Fruit fly (Drosophila melanogaster) whole organism, embryonic: ENCODE measurements around the gene Cad89D.

ENCODE experiments used
- C15 ChIP-seq: fragments of 200-800 bp; sonication (Bioruptor generic); IDR thresholded peaks from 3 replicates; pipeline ENCODE4 v1.3.6; 2022; ENCODE audit warnings: missing biosample characterization, missing genetic modification characterization
- CG10654 ChIP-seq: fragments of 200-800 bp; sonication (Bioruptor generic); optimal IDR thresholded peaks from 2 replicates; lab custom pipeline; 2016; ENCODE audit warnings: missing biosample characterization, missing genetic modification characterization
- CG11696 ChIP-seq: fragments of 200-800 bp; sonication (Bioruptor generic); IDR thresholded peaks from 2 replicates; pipeline ENCODE4 v1.3.6; 2022; ENCODE audit warnings: missing biosample characterization, missing genetic modification characterization
- CG12744 ChIP-seq: fragments of 200-800 bp; sonication (Bioruptor generic); optimal IDR thresholded peaks from 2 replicates; lab custom pipeline; 2016; ENCODE audit warnings: missing biosample characterization, missing genetic modification characterization
- CG13894 ChIP-seq: fragments of 200-800 bp; sonication (Bioruptor generic); optimal IDR thresholded peaks from 3 replicates; lab custom pipeline; 2018; ENCODE audit warnings: missing biosample characterization, mild to moderate bottlenecking, missing genetic modification characterization, moderate library complexity
- CG14965 ChIP-seq: fragments of 200-800 bp; sonication (Bioruptor generic); optimal IDR thresholded peaks from 2 replicates; lab custom pipeline; 2016; ENCODE audit warnings: missing biosample characterization, missing genetic modification characterization, borderline replicate concordance
- CG15696 ChIP-seq: fragments of 200-800 bp; sonication (Bioruptor generic); optimal IDR thresholded peaks from 2 replicates; lab custom pipeline; 2019; ENCODE audit warnings: missing biosample characterization, mild to moderate bottlenecking, missing genetic modification characterization, moderate library complexity
- CG17328 ChIP-seq: fragments of 200-800 bp; sonication (Bioruptor generic); IDR thresholded peaks from 2 replicates; pipeline ENCODE4 v1.3.6; 2022; ENCODE audit warnings: missing biosample characterization, missing genetic modification characterization
- CG18476 ChIP-seq: fragments of 200-800 bp; sonication (Bioruptor generic); optimal IDR thresholded peaks from 2 replicates; lab custom pipeline; 2016; ENCODE audit warnings: missing biosample characterization, mild to moderate bottlenecking, missing genetic modification characterization
- CG30431 ChIP-seq: fragments of 200-800 bp; sonication (Bioruptor generic); optimal IDR thresholded peaks from 2 replicates; lab custom pipeline; 2017; ENCODE audit warnings: missing biosample characterization, missing genetic modification characterization
- CG31388 ChIP-seq: fragments of 200-800 bp; sonication (Bioruptor generic); optimal IDR thresholded peaks from 2 replicates; lab custom pipeline; 2016; ENCODE audit warnings: missing biosample characterization, missing genetic modification characterization
- CG34224 ChIP-seq: fragments of 200-800 bp; sonication (Bioruptor generic); IDR thresholded peaks from 3 replicates; pipeline ENCODE4 v1.3.6; 2022; ENCODE audit warnings: missing biosample characterization, missing genetic modification characterization; ENCODE audit not compliant: partially characterized antibody
- CG3726 ChIP-seq: fragments of 200-800 bp; sonication (Bioruptor generic); IDR thresholded peaks from 3 replicates; pipeline ENCODE4, ENCODE4 v1.3.6; 2022; ENCODE audit warnings: missing biosample characterization, missing genetic modification characterization
- CG4404 ChIP-seq: fragments of 200-800 bp; sonication (Bioruptor generic); IDR thresholded peaks from 2 replicates; pipeline ENCODE4 v1.3.6; 2022; ENCODE audit warnings: missing biosample characterization, missing genetic modification characterization
- CG5953 ChIP-seq: fragments of 200-800 bp; sonication (Bioruptor generic); IDR thresholded peaks from 2 replicates; pipeline ENCODE4 v1.3.6; 2022; ENCODE audit warnings: missing biosample characterization, missing genetic modification characterization
- CG7963 ChIP-seq: fragments of 200-800 bp; sonication (Bioruptor generic); IDR thresholded peaks from 3 replicates; pipeline ENCODE4 v1.3.6; 2022; ENCODE audit warnings: missing biosample characterization, missing genetic modification characterization; ENCODE audit not compliant: partially characterized antibody
- CG8765 ChIP-seq: fragments of 200-800 bp; sonication (Bioruptor generic); IDR thresholded peaks from 2 replicates; pipeline ENCODE4 v1.3.6; 2022; ENCODE audit warnings: missing biosample characterization, missing genetic modification characterization
- CG9932 ChIP-seq: fragments of 200-800 bp; sonication (Bioruptor generic); IDR thresholded peaks from 2 replicates; pipeline ENCODE4 v1.3.6; 2022; ENCODE audit warnings: missing biosample characterization, missing genetic modification characterization
- CTCF ChIP-seq: fragments of 200-800 bp; sonication (Bioruptor generic); optimal IDR thresholded peaks from 2 replicates; lab custom pipeline; 2017; ENCODE audit warnings: missing biosample characterization, mild to moderate bottlenecking, missing genetic modification characterization, moderate library complexity
- Dbx ChIP-seq: fragments of 200-800 bp; sonication (Bioruptor generic); IDR thresholded peaks from 3 replicates; pipeline ENCODE4 v1.3.6; 2022; ENCODE audit warnings: missing biosample characterization, missing genetic modification characterization
- Dip3 ChIP-seq: fragments of 200-800 bp; sonication (Bioruptor generic); optimal IDR thresholded peaks from 3 replicates; lab custom pipeline; 2016; ENCODE audit warnings: missing biosample characterization, missing genetic modification characterization
- Dp ChIP-seq: fragments of 200-800 bp; sonication (Bioruptor generic); optimal IDR thresholded peaks from 2 replicates; lab custom pipeline; 2018; ENCODE audit warnings: missing biosample characterization, mild to moderate bottlenecking, missing genetic modification characterization, moderate library complexity
- Gug ChIP-seq: fragments of 200-800 bp; sonication (Bioruptor generic); IDR thresholded peaks from 4 replicates; pipeline ENCODE4 v1.3.6; 2022; ENCODE audit warnings: missing biosample characterization, missing genetic modification characterization
- HHEX ChIP-seq: fragments of 200-800 bp; sonication (Bioruptor generic); optimal IDR thresholded peaks from 3 replicates; lab custom pipeline; 2017; ENCODE audit warnings: missing biosample characterization, mild to moderate bottlenecking, missing genetic modification characterization, missing genetic modification reagents
- HLH4C ChIP-seq: fragments of 200-800 bp; sonication (Bioruptor generic); IDR thresholded peaks from 3 replicates; pipeline ENCODE4 v1.3.6; 2022; ENCODE audit warnings: missing biosample characterization, missing genetic modification characterization; ENCODE audit not compliant: partially characterized antibody
- Hey ChIP-seq: fragments of 200-800 bp; sonication (Bioruptor generic); optimal IDR thresholded peaks from 3 replicates; lab custom pipeline; 2018; ENCODE audit warnings: missing biosample characterization, mild to moderate bottlenecking, missing genetic modification characterization
- HmgZ ChIP-seq: fragments of 200-800 bp; sonication (Bioruptor generic); optimal IDR thresholded peaks from 2 replicates; lab custom pipeline; 2018; ENCODE audit warnings: missing biosample characterization, mild to moderate bottlenecking, missing genetic modification characterization
- Med ChIP-seq: fragments of 200-800 bp; sonication (Bioruptor generic); peaks from one replicate; lab custom pipeline; 2016; ENCODE audit warnings: missing biosample characterization, missing genetic modification characterization, mild to moderate bottlenecking, inconsistent platforms, moderate library complexity
- Pdp1 ChIP-seq, 2 experiments: fragments of 200-800 bp; sonication (Bioruptor generic); optimal IDR thresholded peaks; 3 replicates each; lab custom pipeline; 2016; ENCODE audit warnings: missing biosample characterization in 2 of 2, missing genetic modification characterization in 2 of 2, mild to moderate bottlenecking in 1 of 2, moderate library complexity in 1 of 2
- Sox100B ChIP-seq: fragments of 200-800 bp; sonication (Bioruptor generic); optimal IDR thresholded peaks from 3 replicates; lab custom pipeline; 2018; ENCODE audit warnings: missing biosample characterization, mild to moderate bottlenecking, missing genetic modification characterization
- al ChIP-seq: fragments of 200-800 bp; sonication (Bioruptor generic); IDR thresholded peaks from 2 replicates; pipeline ENCODE4 v1.3.6; 2022; ENCODE audit warnings: missing biosample characterization, missing genetic modification characterization
- bcd ChIP-seq: fragments of 200-800 bp; sonication (Bioruptor generic); optimal IDR thresholded peaks from 2 replicates; lab custom pipeline; 2017; ENCODE audit warnings: missing biosample characterization, mild to moderate bottlenecking, missing genetic modification characterization
- crol ChIP-seq: fragments of 200-800 bp; sonication (Bioruptor generic); IDR thresholded peaks from 2 replicates; pipeline ENCODE4 v1.3.6; 2022; ENCODE audit warnings: missing biosample characterization, missing genetic modification characterization
- fd3F ChIP-seq: fragments of 200-800 bp; sonication (Bioruptor generic); optimal IDR thresholded peaks from 2 replicates; lab custom pipeline; 2018; ENCODE audit warnings: missing biosample characterization, mild to moderate bottlenecking, missing genetic modification characterization, moderate library complexity
- hb ChIP-seq: fragments of 200-800 bp; sonication (Bioruptor generic); IDR thresholded peaks from 3 replicates; pipeline ENCODE4 v1.3.6; 2022; ENCODE audit warnings: missing biosample characterization, missing genetic modification characterization; ENCODE audit not compliant: partially characterized antibody
- hkb ChIP-seq, 2 experiments: fragments of 200-800 bp in 1 of 2; fragments of >200 bp in 1 of 2; sonication (Bioruptor generic) in 1 of 2; IDR thresholded peaks in 1 of 2; optimal IDR thresholded peaks in 1 of 2; 2 replicates each; pipeline versions ENCODE4 v1.3.6 to Lab custom; 2017 to 2022; ENCODE audit warnings: missing biosample characterization in 1 of 2, missing genetic modification characterization in 1 of 2
- inv ChIP-seq: fragments of 200-800 bp; sonication (Bioruptor generic); IDR thresholded peaks from 2 replicates; pipeline ENCODE4 v1.3.6; 2022; ENCODE audit warnings: missing biosample characterization, missing genetic modification characterization; ENCODE audit not compliant: partially characterized antibody
- luna ChIP-seq: fragments of 200-800 bp; sonication (Bioruptor generic); optimal IDR thresholded peaks from 2 replicates; lab custom pipeline; 2016; ENCODE audit warnings: missing biosample characterization, missing genetic modification characterization
- odd ChIP-seq: fragments of 200-800 bp; sonication (Bioruptor generic); optimal IDR thresholded peaks from 2 replicates; lab custom pipeline; 2017; ENCODE audit warnings: missing biosample characterization, mild to moderate bottlenecking, missing genetic modification characterization
- onecut ChIP-seq: fragments of 200-800 bp; sonication (Bioruptor generic); IDR thresholded peaks from 2 replicates; pipeline ENCODE4 v1.3.6; 2022; ENCODE audit warnings: missing biosample characterization, missing genetic modification characterization
- peb ChIP-seq: fragments of 200-800 bp; sonication (Bioruptor generic); IDR thresholded peaks from 2 replicates; pipeline ENCODE4 v1.3.6; 2022; ENCODE audit warnings: missing biosample characterization, missing genetic modification characterization
- pita ChIP-seq: fragments of 200-800 bp; sonication (Bioruptor generic); optimal IDR thresholded peaks from 2 replicates; lab custom pipeline; 2017; ENCODE audit warnings: missing biosample characterization, mild to moderate bottlenecking, missing genetic modification characterization
- repo ChIP-seq: fragments of 200-800 bp; sonication (Bioruptor generic); optimal IDR thresholded peaks from 2 replicates; lab custom pipeline; 2016; ENCODE audit warnings: missing biosample characterization, missing genetic modification characterization
- sim ChIP-seq: fragments of 200-800 bp; sonication (Bioruptor generic); IDR thresholded peaks from 2 replicates; pipeline ENCODE4 v1.3.6; 2022; ENCODE audit warnings: missing biosample characterization, missing genetic modification characterization
- sr ChIP-seq: fragments of 200-800 bp; sonication (Bioruptor generic); IDR thresholded peaks from 3 replicates; pipeline ENCODE4 v1.3.6; 2022; ENCODE audit warnings: missing biosample characterization, missing genetic modification characterization
- stwl ChIP-seq: fragments of 200-800 bp; sonication (Bioruptor generic); optimal IDR thresholded peaks from 3 replicates; lab custom pipeline; 2018; ENCODE audit warnings: missing biosample characterization, mild to moderate bottlenecking, missing genetic modification characterization, moderate library complexity
- sug ChIP-seq: fragments of 200-800 bp; optimal IDR thresholded peaks from 2 replicates; lab custom pipeline; 2019; ENCODE audit warnings: missing biosample characterization, mild to moderate bottlenecking, missing genetic modification characterization, moderate library complexity
- trh ChIP-seq: fragments of 200-800 bp; sonication (Bioruptor generic); optimal IDR thresholded peaks from 2 replicates; lab custom pipeline; 2016; ENCODE audit warnings: missing biosample characterization, missing genetic modification characterization
- unc-4 ChIP-seq: fragments of 200-800 bp; sonication (Bioruptor generic); IDR thresholded peaks from 2 replicates; pipeline ENCODE4 v1.3.6; 2022; ENCODE audit warnings: missing biosample characterization, missing genetic modification characterization; ENCODE audit not compliant: partially characterized antibody
- vvl ChIP-seq: fragments of 200-800 bp; sonication (Bioruptor generic); IDR thresholded peaks from 2 replicates; pipeline ENCODE4 v1.3.6; 2022; ENCODE audit warnings: missing biosample characterization, missing genetic modification characterization
- zen ChIP-seq: fragments of 200-800 bp; sonication (Bioruptor generic); optimal IDR thresholded peaks from 3 replicates; lab custom pipeline; 2018; ENCODE audit warnings: missing biosample characterization, mild to moderate bottlenecking, missing genetic modification characterization, moderate library complexity

Cad89D gene

dm6 chr3R:16524178-16524577 lies 29.0 kb upstream of the Cad89D start (continued):
- no peak for TF ChIP-seq CG34224
- peak; percentile 31 for TF ChIP-seq HHEX
- no peak for TF ChIP-seq Hey
- TF ChIP-seq trh (GFP tag; lab: Kevin White, UChicago): no peak
- peak; percentile 90 for TF ChIP-seq vvl (GFP tag; lab: Robert Waterston, UW)
- TF ChIP-seq stwl (tag; lab: Kevin White, UChicago): peak; percentile 37
- peak; percentile 59 for TF ChIP-seq CG18476 (GFP tag; lab: Kevin White, UChicago)
- TF ChIP-seq CG30431 (GFP tag; lab: Kevin White, UChicago): no peak
- TF ChIP-seq hkb (optimal IDR thresholded peaks at IDR 0.05; lab: Kevin White, UChicago): no peak
- TF ChIP-seq hkb (GFP tag; IDR thresholded peaks at IDR 0.05; lab: Robert Waterston, UW): peak; percentile 94
- peak; percentile 61 for TF ChIP-seq CG10654 (GFP tag; lab: Kevin White, UChicago)
- TF ChIP-seq Med: peak; percentile 74
- peak; percentile 86 for TF ChIP-seq CG5953 (GFP tag; lab: Robert Waterston, UW)
- TF ChIP-seq Gug: no peak; the same call in 3 of the 4 replicates
- no peak for TF ChIP-seq HLH4C (GFP tag; lab: Robert Waterston, UW)
- TF ChIP-seq hb (GFP tag; lab: Robert Waterston, UW): no peak
- peak; percentile 64 for TF ChIP-seq onecut (GFP tag; lab: Robert Waterston, UW)
- TF ChIP-seq CG12744 (GFP tag; lab: Kevin White, UChicago): no peak
- no peak for TF ChIP-seq CG9932 (GFP tag; lab: Robert Waterston, UW)
- TF ChIP-seq fd3F (GFP tag; lab: Kevin White, UChicago): no peak
- peak; percentile 58; the same call in 1 of the 2 replicates for TF ChIP-seq peb (GFP tag; lab: Robert Waterston, UW)
- peak; percentile 38; the same call in 1 of the 3 replicates for TF ChIP-seq CG3726
- peak; percentile 88 for TF ChIP-seq zen (tag; lab: Kevin White, UChicago)
- TF ChIP-seq CG7963 (GFP tag; lab: Robert Waterston, UW): no peak
- TF ChIP-seq sim (GFP tag; lab: Robert Waterston, UW): peak; percentile 81
- TF ChIP-seq CG11696 (GFP tag; lab: Robert Waterston, UW): no peak
- TF ChIP-seq bcd (GFP tag; lab: Kevin White, UChicago): peak; percentile 46
- TF ChIP-seq Dip3 (GFP tag; lab: Kevin White, UChicago): no peak
- TF ChIP-seq odd: no peak
- TF ChIP-seq CG31388: peak; percentile 16
- no peak for TF ChIP-seq CG4404 (GFP tag; lab: Robert Waterston, UW)
- peak; percentile 15; the same call in 1 of the 3 replicates for TF ChIP-seq sr (GFP tag; lab: Robert Waterston, UW)
- no peak for TF ChIP-seq sug (tag; lab: Kevin White, UChicago)
- peak; percentile 84 for TF ChIP-seq Sox100B (GFP tag; lab: Kevin White, UChicago)
- TF ChIP-seq CG8765 (GFP tag; lab: Robert Waterston, UW): peak; percentile 14; the same call in 1 of the 2 replicates
- peak in 1 of 2 experiments; percentile 44 for TF ChIP-seq Pdp1 (GFP tag; optimal IDR thresholded peaks at IDR 0.05; lab: Kevin White, UChicago)
- TF ChIP-seq Dbx (GFP tag; lab: Robert Waterston, UW): no peak
- no peak for TF ChIP-seq inv
- peak; percentile 52 for TF ChIP-seq CTCF (GFP tag; lab: Kevin White, UChicago)
- TF ChIP-seq Dp (GFP tag; lab: Kevin White, UChicago): no peak
- TF ChIP-seq CG13894 (tag; lab: Kevin White, UChicago): no peak
- TF ChIP-seq CG17328 (GFP tag; lab: Robert Waterston, UW): peak; percentile 93
- no peak for TF ChIP-seq C15 (GFP tag; lab: Robert Waterston, UW)
- TF ChIP-seq CG14965: no peak
- TF ChIP-seq HmgZ (tag; lab: Kevin White, UChicago): no peak
- TF ChIP-seq al (GFP tag; lab: Robert Waterston, UW): no peak
- TF ChIP-seq repo: peak; percentile 48
- no peak for TF ChIP-seq pita
- TF ChIP-seq crol (GFP tag; lab: Robert Waterston, UW): peak; percentile 18; the same call in 1 of the 2 replicates
- no peak for TF ChIP-seq unc-4 (GFP tag; lab: Robert Waterston, UW)
- TF ChIP-seq luna: no peak
- peak; percentile 49 for TF ChIP-seq CG15696
